Fruit fly (Drosophila melanogaster) whole organism, adult: ENCODE measurements around the gene Sym.

Experiments
- kay ChIP-seq: fragments of 200-800 bp; sonication (Bioruptor generic); peaks from one replicate; lab custom pipeline; 2016; ENCODE audit warnings: missing biosample characterization, missing genetic modification characterization, borderline replicate concordance
- ovo ChIP-seq: fragments of 200-800 bp; sonication (Bioruptor generic); optimal IDR thresholded peaks from 2 replicates; lab custom pipeline; 2016; ENCODE audit warnings: missing biosample characterization, missing genetic modification characterization

dm6 chr3R:5693186-5693585, 49.1 kb downstream of the Sym start, which contains the start of gene CG2104:
- TF ChIP-seq ovo (GFP tag; lab: Kevin White, UChicago): no peak
- TF ChIP-seq kay: no peak
